Worm (Caenorhabditis elegans): Measurements from ENCODE around the gene nlp-70.

The nlp-70 gene

ce11 chrV:303271-303670 is 30.5 kb upstream of the nlp-70 start:
- TF ChIP-seq hlh-13 (GFP tag; optimal IDR thresholded peaks at IDR 0.05) (no peak), ceh-31 (tag; optimal IDR thresholded peaks at IDR 0.05) (no peak), sdc-2 (tag; optimal IDR thresholded peaks at IDR 0.05) (no peak), elt-4 (tag; optimal IDR thresholded peaks at IDR 0.05) (peak; percentile 89), ceh-30 (tag; optimal IDR thresholded peaks at IDR 0.05) (no peak), lin-11 (tag; optimal IDR thresholded peaks at IDR 0.05) (no peak)

- TF ChIP-seq ceh-48 (tag; optimal IDR thresholded peaks at IDR 0.05) = no peak
- no peak for TF ChIP-seq hlh-15 (tag; optimal IDR thresholded peaks at IDR 0.05)
- no peak for TF ChIP-seq odd-2 (tag; optimal IDR thresholded peaks at IDR 0.05)
- TF ChIP-seq elt-2 (tag; optimal IDR thresholded peaks at IDR 0.05) = no peak
- no peak for TF ChIP-seq npax-4 (tag; optimal IDR thresholded peaks at IDR 0.05)
- TF ChIP-seq ref-2 (tag; optimal IDR thresholded peaks at IDR 0.05) = no peak
- TF ChIP-seq pha-2 (tag; optimal IDR thresholded peaks at IDR 0.05) = no peak
- no peak for TF ChIP-seq ceh-34 (tag; optimal IDR thresholded peaks at IDR 0.05)
- no peak for TF ChIP-seq dve-1 (tag; optimal IDR thresholded peaks at IDR 0.05)
- TF ChIP-seq nhr-232 (tag; optimal IDR thresholded peaks at IDR 0.05) = no peak
- TF ChIP-seq pat-9 (tag; optimal IDR thresholded peaks at IDR 0.05) = no peak
- TF ChIP-seq sox-2 (GFP tag; IDR thresholded peaks at IDR 0.05) = no peak
- TF ChIP-seq mec-3 (tag; optimal IDR thresholded peaks at IDR 0.05; ENCODE audit: borderline replicate concordance) = no peak
- TF ChIP-seq hlh-13 (GFP tag; optimal IDR thresholded peaks at IDR 0.05) = no peak
These were observed 25.7 kb upstream of the nlp-70 start for ce11 chrV:298395-298794.

- TF ChIP-seq elt-2 (tag; optimal IDR thresholded peaks at IDR 0.05) (no peak), hlh-13 (GFP tag; optimal IDR thresholded peaks at IDR 0.05) (no peak), ceh-30 (tag; optimal IDR thresholded peaks at IDR 0.05) (no peak), T23F11.4 (GFP tag; optimal IDR thresholded peaks at IDR 0.05) (no peak), dve-1 (tag; optimal IDR thresholded peaks at IDR 0.05) (no peak), F13H6.1 (tag; optimal IDR thresholded peaks at IDR 0.05) (no peak), hlh-30 (tag; optimal IDR thresholded peaks at IDR 0.05; ENCODE audit: insufficient read depth) (no peak), elt-4 (tag; optimal IDR thresholded peaks at IDR 0.05) (no peak), gmeb-2 (tag; optimal IDR thresholded peaks at IDR 0.05) (no peak), sox-4 (tag; optimal IDR thresholded peaks at IDR 0.05) (no peak), ceh-31 (tag; optimal IDR thresholded peaks at IDR 0.05) (no peak), K02D7.2 (tag; optimal IDR thresholded peaks at IDR 0.05) (no peak), ceh-22 (tag; optimal IDR thresholded peaks at IDR 0.05) (no peak), pha-2 (tag; optimal IDR thresholded peaks at IDR 0.05) (no peak), fax-1 (tag; optimal IDR thresholded peaks at IDR 0.05) (no peak), nhr-232 (tag; optimal IDR thresholded peaks at IDR 0.05) (no peak)
These were observed 24.8 kb upstream of the nlp-70 start, which contains the start of gene F33E11.2 for ce11 chrV:297424-297991. TSS of gene F33E11.2 (plus strand) at chrV:297947.

- TF ChIP-seq dve-1 (tag; optimal IDR thresholded peaks at IDR 0.05) = no peak
- TF ChIP-seq ttx-3 (tag; optimal IDR thresholded peaks at IDR 0.05) = no peak
- no peak for TF ChIP-seq gmeb-2 (tag; optimal IDR thresholded peaks at IDR 0.05)
- TF ChIP-seq hlh-13 (GFP tag; optimal IDR thresholded peaks at IDR 0.05) = no peak
- no peak for TF ChIP-seq pqm-1 (tag; optimal IDR thresholded peaks at IDR 0.05)
- no peak for TF ChIP-seq ceh-48 (tag; optimal IDR thresholded peaks at IDR 0.05)
- no peak for TF ChIP-seq dmd-4 (tag; optimal IDR thresholded peaks at IDR 0.05; ENCODE audit: borderline replicate concordance)
- TF ChIP-seq pag-3 (tag; optimal IDR thresholded peaks at IDR 0.05; ENCODE audit: borderline replicate concordance) = no peak
- TF ChIP-seq ahr-1 (tag; optimal IDR thresholded peaks at IDR 0.05) = no peak
These were observed 23.1 kb upstream of the nlp-70 start for ce11 chrV:295802-296201.

ce11 chrV:285298-285697 is 12.6 kb upstream of the nlp-70 start:
- TF ChIP-seq sdc-2 (tag; optimal IDR thresholded peaks at IDR 0.05) (no peak), nfya-1 (tag; optimal IDR thresholded peaks at IDR 0.05) (peak; percentile 96)

Data from whole organism, late embryonic.